Worm (Caenorhabditis elegans) whole organism, L4/young adult: Measurements from ENCODE around the gene oxy-4.
A peak's percentile ranks its signal among the peaks of the same experiment; 100 is the strongest.

Source experiments
- W03F9.2 ChIP-seq: fragments of 150-350 bp; optimal IDR thresholded peaks from 2 replicates; lab custom pipeline; 2014; ENCODE audit warnings: missing biosample characterization, missing genetic modification characterization
- dao-5 ChIP-seq: sonication (generic microtip); optimal IDR thresholded peaks from 2 replicates; lab custom pipeline; 2016; ENCODE audit warnings: missing genotype, missing genetic modification characterization, moderate library complexity, missing compliant biosample characterization
- him-1 ChIP-seq: sonication (generic microtip); optimal IDR thresholded peaks from 2 replicates; lab custom pipeline; 2016; ENCODE audit warnings: missing genotype, missing genetic modification reagents, missing genetic modification characterization, missing compliant biosample characterization

Gene oxy-4

DNA sequence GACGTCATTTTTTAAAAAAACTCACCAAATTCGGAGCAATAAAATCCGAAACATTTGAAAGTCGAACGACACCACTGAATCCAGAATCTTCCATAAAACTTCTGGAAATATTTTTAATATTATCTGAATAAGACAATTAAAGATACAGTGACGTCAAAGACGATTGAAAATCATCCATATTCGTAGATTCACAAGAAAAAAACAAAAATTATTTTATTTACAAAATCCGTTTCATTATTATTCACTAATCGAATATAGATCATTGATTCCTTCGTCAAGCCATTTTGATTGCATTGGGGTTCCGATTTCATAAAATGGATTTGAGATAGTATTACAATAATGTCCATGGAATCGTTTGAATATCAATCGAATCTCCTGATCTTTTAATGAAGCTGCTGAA, at the start of gene oxy-4:
oxy-4 (minus strand) TSS at position 101 of the 400 bp plus-strand sequence.
- no peak for TF ChIP-seq W03F9.2
- TF ChIP-seq him-1 (tag; lab: Kevin White, UChicago), result no peak
- no peak for TF ChIP-seq dao-5 (tag; lab: Kevin White, UChicago)

DNA sequence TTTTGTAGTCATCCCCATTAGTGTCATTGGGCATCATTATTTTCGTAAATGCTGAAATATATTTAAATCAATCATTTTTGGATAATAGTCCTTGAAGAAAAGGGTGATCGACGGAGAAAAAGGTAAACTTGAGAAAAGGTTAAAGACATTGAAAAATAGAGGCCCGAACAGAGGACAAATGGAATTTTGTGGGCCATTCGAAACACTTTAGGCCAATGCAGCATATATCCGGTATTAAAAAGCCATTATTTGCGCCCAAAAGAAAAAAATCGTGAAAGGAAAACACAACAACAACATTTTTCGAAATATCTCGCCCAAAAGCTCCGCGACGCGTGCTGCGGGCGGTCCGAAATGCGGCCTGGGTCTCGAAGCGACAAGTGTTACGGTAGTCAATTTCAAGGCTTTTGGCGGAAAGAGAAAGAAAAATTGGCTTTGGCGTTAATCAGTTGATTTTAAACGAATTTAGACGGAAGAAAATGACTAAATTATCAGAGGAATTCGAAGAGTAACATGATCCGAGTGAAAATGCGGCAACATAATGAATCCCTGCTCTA, 48.4 kb upstream of the oxy-4 start, which contains the start of gene morc-1:
morc-1 (minus strand) TSS at position 51 of the 554 bp plus-strand sequence.
- no peak for TF ChIP-seq dao-5 (tag; lab: Kevin White, UChicago)
- TF ChIP-seq him-1 (tag; lab: Kevin White, UChicago), result no peak
- no peak for TF ChIP-seq W03F9.2

DNA sequence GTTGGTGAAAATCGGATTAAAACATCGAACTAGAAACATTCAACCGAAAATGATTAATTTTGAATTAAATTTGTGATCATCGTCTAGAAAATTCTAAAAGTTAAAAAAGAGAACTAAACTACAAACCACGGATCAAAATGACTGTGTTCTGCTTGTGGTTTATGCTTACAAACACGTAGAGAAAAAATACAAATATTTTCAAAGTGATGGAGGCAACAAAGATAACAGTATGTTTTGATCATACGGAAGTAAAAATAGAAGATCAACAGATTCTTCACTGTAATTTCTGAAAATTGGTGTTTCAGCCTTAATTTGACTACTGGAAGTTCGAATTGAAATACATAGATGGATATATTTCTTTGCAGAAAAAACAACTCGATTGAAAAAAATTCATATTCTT, 44.7 kb upstream of the oxy-4 start:
- TF ChIP-seq dao-5 (tag; lab: Kevin White, UChicago), result no peak
- TF ChIP-seq W03F9.2, result peak; percentile 8

DNA sequence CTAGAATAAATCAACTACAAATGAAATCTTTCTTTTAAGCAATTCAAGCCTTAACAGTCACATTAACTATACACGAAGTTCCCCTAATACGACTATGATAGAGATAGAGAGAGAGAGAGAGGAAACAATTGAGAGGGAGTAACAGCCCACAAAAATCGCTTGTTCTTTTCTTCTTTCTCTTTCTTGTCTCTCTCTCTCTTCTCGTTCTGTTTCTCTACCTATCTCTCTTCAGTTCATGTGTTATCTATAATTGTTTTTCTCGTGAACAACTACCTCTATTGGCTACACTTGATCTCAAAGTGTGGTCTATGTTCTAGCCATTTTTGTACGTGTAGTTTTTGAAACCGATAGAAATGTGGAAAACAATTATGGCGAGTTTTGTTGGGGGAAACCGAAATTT, 44.1 kb upstream of the oxy-4 start:
- TF ChIP-seq him-1 (tag; lab: Kevin White, UChicago) (no peak), W03F9.2 (peak; percentile 46), dao-5 (tag; lab: Kevin White, UChicago) (no peak)

DNA sequence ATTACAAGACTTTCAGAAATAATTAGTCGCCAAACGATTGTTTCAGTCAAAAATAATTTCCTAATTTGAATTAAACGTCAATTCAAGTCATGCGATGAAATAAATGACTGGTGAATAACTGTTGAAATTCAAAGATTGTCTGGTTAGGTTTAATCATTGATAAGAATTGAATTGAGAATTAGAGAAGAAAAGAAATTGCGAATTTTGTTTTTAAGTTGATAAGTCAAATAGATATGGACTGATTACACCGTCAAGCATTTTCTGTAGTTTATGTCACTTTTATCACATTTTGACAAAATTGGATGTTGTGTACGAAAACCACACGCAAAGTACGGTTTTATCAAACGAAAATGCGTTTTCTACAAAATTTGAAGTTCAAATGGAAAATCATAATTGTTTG, 42.7 kb upstream of the oxy-4 start:
- TF ChIP-seq dao-5 (tag; lab: Kevin White, UChicago), result no peak

DNA sequence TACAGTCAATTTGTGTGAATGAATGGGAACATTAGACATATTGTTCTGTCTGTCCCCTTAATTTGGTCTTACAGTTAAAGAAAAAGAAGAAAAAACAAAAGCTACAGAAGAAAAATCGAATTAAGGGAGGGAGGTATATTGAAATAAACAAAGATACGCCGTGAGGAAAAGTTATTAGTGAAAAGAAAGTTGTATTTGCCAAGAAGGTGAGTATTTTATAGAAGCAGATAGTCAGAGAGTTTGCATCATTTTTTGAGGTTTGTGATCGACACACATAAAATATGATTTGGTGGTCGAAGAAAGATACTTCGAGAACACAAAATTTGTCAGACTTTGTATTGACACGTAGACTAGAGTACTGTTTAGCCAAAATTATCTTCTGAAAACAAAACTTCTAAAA, 41.8 kb upstream of the oxy-4 start:
- TF ChIP-seq dao-5 (tag; lab: Kevin White, UChicago) (no peak), him-1 (tag; lab: Kevin White, UChicago) (no peak), W03F9.2 (no peak)

DNA sequence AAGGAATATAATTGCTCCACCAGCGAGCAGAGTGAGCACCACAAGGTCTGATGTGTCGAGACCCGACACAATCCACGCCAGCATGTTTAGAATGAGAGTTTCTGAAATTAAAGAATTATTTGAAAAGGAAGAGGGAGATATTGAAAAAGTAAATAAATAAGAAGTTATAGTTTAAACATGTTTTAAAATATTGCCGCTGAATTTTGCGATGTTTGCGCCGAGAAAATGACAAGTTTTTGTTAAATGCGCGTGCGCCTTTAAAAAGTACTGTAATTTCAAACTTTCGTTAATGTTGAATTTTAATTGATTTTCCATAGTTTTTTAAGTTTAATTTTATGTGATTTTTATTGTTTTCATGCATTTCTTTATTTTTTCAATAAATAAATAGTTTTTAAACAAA, 41.0 kb upstream of the oxy-4 start, which contains the start of gene emb-8:
emb-8 (minus strand) TSS at position 101 of the 400 bp plus-strand sequence.
- no peak for TF ChIP-seq him-1 (tag; lab: Kevin White, UChicago)
- no peak for TF ChIP-seq W03F9.2
- no peak for TF ChIP-seq dao-5 (tag; lab: Kevin White, UChicago)

DNA sequence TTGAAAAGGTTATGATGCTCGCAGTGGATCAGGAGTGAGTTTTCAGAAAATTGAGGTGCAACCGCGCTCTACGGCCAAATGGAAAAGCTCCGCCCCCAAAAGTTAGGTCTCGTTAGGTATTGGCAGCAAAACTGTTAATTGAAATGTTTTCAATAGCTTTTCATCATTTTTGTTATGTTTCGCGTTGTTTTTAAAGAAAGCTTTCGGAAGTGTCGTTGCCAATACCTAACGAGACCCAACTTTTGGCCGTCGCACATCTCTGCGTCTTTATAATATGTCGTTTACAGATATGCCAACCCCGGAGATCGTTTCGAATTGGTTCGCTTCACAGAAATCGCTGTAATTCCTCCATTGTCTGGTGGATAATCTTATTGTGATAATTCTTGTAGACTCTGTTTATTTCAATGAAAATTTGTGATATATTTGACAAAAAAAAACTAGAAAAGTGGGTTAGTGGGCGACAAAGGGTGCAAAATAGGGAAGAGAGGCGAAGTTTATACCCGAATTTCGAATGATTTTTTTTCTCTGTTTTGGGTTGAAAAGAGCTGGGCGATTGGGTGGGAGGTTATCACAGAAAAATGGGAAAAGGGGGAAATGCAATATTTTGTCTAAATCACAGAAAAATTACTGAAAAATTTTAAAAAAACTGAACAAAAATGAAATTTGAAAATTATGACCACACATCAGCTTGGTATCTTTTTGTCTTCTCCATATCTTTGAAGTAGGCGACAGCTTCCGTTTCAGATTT, 37.9 kb upstream of the oxy-4 start:
- TF ChIP-seq him-1 (tag; lab: Kevin White, UChicago) (no peak), W03F9.2 (no peak), dao-5 (tag; lab: Kevin White, UChicago) (no peak)

DNA sequence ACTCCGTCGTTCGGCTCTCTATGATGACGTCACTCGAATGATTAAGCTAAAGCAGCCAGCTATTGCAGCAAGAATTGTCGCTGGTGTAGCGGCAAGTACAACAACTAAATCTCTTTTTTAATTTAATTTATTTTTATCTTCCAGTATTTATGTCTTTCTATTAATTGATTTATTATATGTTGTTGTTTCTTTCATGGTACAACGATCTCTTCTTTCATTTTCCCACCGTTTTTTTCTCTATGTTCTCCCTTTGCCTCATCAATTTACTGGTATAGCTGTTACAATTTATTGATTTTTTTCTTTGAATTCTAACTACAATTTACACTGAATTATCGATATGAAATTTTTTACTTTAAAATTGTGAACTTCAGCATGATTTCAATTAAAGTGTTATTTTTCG, 37.1 kb upstream of the oxy-4 start, which contains the start of gene moc-6:
moc-6 (plus strand) TSS at position 301 of the 400 bp plus-strand sequence.
- TF ChIP-seq W03F9.2, result no peak
- no peak for TF ChIP-seq dao-5 (tag; lab: Kevin White, UChicago)
- no peak for TF ChIP-seq him-1 (tag; lab: Kevin White, UChicago)

DNA sequence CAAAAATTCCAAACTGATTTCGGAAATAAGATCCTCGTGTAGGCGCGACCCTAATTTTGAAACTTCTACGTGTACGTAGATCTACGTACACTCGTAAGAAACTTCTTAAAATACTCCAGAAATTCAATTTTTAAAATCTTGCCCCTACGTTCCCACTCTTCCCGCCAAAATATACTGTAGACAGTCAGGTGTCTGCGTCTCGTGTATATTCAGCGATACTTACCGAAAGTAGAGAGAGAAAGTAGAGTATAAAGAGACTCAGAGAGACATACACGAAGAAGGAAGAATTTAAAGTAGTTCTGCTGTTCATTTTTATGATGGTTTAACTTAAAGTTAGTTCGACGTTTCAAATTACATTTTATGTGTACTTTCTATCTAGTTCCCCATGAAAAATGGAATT, 34.7 kb upstream of the oxy-4 start:
- no peak for TF ChIP-seq W03F9.2
- no peak for TF ChIP-seq him-1 (tag; lab: Kevin White, UChicago)
- no peak for TF ChIP-seq dao-5 (tag; lab: Kevin White, UChicago)

DNA sequence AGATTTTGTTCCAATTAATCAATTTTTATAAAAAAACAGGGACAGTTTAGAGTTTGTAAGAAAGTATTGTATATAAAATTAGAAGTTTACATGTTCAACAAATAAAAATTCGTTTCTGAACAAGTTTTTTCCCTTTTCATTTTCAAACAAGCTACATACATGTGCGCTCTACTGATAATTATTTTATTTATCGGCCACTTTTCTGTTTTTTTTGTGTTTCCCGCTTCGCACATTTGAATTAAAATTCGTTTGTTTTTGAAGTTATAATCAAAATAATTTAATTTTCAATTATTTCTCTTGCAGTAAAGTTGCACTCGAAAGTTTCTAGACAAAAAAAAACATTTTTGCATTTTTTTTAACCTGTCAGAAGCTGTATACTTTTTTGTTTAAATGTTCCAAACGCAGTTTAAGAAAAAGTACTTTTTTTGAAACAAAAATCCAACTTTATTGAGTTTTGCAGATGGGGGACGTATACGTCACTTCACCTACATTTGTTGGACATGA, 32.1 kb upstream of the oxy-4 start, which contains the start of gene hira-1:
hira-1 (plus strand) TSS at position 454 of the 504 bp plus-strand sequence.
- TF ChIP-seq him-1 (tag; lab: Kevin White, UChicago) (no peak), dao-5 (tag; lab: Kevin White, UChicago) (no peak), W03F9.2 (peak; percentile 45)

DNA sequence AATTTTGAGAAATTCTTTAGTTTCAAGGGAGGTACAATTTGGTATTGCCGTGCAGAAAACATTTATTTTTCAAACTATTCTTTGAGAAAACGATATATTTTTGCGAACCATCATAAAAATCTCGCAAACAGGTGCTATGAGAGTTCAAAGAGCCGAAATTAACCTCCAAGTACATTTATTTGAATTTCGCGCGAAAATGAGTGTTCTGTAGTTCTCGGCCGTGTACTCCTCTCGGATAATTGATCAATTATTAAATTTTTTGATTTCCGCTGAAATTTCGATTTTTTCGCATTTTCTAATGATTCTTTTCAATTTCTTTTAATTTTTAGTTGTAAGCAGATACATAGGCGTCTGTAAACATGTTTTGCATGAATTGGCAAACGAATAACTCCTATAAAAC, 31.6 kb upstream of the oxy-4 start:
- TF ChIP-seq W03F9.2, result no peak
- no peak for TF ChIP-seq him-1 (tag; lab: Kevin White, UChicago)
- TF ChIP-seq dao-5 (tag; lab: Kevin White, UChicago), result no peak

DNA sequence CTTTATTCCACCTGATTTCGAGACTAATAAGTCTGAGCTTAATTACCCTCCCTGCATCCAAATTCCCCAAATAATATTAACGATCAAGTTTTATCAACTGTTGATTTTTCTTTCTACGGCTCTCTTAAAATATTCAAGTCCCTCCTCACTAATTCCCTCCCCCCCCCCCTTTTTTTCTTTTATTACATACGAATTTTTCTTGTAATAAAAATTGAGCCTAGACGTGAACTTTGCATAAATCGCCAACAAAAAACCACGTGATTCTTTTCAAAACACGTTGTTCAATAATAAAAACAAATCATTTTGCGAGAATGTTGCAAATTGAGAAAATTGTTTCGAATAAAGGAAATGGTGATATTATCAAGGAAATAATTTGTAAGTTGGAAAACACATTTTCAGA, 29.9 kb upstream of the oxy-4 start, which contains the start of gene K10D2.8:
K10D2.8 (plus strand) TSS at position 301 of the 400 bp plus-strand sequence.
- TF ChIP-seq dao-5 (tag; lab: Kevin White, UChicago) (no peak), him-1 (tag; lab: Kevin White, UChicago) (no peak), W03F9.2 (no peak)

DNA sequence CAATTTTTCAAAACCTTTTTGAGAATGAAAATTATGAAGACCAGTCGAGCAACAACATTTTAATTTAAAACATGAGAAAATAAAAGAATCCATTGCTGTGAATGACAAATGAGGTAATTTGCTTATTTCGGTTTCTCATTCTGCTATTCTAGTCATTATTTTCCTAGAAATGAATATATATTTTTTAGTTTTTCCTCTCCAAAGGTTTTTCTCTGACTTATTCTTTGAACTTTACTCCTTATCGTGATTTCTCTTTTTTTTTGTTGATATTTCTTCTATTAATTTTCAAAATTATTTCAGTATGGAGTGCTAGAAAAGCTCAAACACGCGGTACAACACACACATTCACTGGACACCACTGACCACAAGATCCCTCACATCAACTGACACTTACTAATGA, 27.0 kb upstream of the oxy-4 start, which contains the start of gene pup-2:
pup-2 (plus strand) TSS at position 301 of the 400 bp plus-strand sequence.
- TF ChIP-seq W03F9.2 (no peak), him-1 (tag; lab: Kevin White, UChicago) (no peak), dao-5 (tag; lab: Kevin White, UChicago) (no peak)
